Fruit fly (Drosophila melanogaster) whole organism, pupa: ENCODE results near the gene CG7341.

Experiments
- CG10348 ChIP-seq: fragments of 200-800 bp; sonication (Bioruptor generic); IDR thresholded peaks from 2 replicates; pipeline ENCODE4 v1.3.6; 2022; ENCODE audit warnings: missing biosample characterization, missing genetic modification characterization
- CG12605 ChIP-seq: fragments of 200-800 bp; sonication (Bioruptor generic); IDR thresholded peaks from 2 replicates; pipeline ENCODE4 v1.3.6; 2022; ENCODE audit warnings: missing biosample characterization, missing genetic modification characterization
- CG13204 ChIP-seq: fragments of 200-800 bp; sonication (Bioruptor generic); optimal IDR thresholded peaks from 2 replicates; lab custom pipeline; 2018; ENCODE audit warnings: missing biosample characterization, mild to moderate bottlenecking, missing genetic modification characterization, moderate library complexity
- CG14655 ChIP-seq: fragments of 200-800 bp; sonication (Bioruptor generic); optimal IDR thresholded peaks from 3 replicates; lab custom pipeline; 2017; ENCODE audit warnings: mild to moderate bottlenecking, missing biosample characterization, missing genetic modification reagents, missing genetic modification characterization
- CG15710 ChIP-seq: fragments of 200-800 bp; sonication (Bioruptor generic); optimal IDR thresholded peaks from 2 replicates; lab custom pipeline; 2018; ENCODE audit warnings: missing biosample characterization, mild to moderate bottlenecking, missing genetic modification characterization, moderate library complexity
- CG17806 ChIP-seq: fragments of 200-800 bp; sonication (Bioruptor generic); optimal IDR thresholded peaks from 2 replicates; lab custom pipeline; 2018; ENCODE audit warnings: missing biosample characterization, mild to moderate bottlenecking, missing genetic modification characterization, moderate library complexity
- CG32121 ChIP-seq: fragments of 200-800 bp; sonication (Bioruptor generic); IDR thresholded peaks from 2 replicates; pipeline ENCODE4 v1.3.6; 2022; ENCODE audit warnings: missing biosample characterization, missing genetic modification characterization
- CG34367 ChIP-seq: fragments of 200-800 bp; sonication (Bioruptor generic); optimal IDR thresholded peaks from 2 replicates; lab custom pipeline; 2018; ENCODE audit warnings: missing biosample characterization, mild to moderate bottlenecking, missing genetic modification characterization
- CG4496 ChIP-seq: fragments of 200-800 bp; sonication (Bioruptor generic); IDR thresholded peaks from 3 replicates; pipeline ENCODE4 v1.3.6; 2022; ENCODE audit warnings: missing biosample characterization, missing genetic modification characterization
- CG8159 ChIP-seq: fragments of 200-800 bp; sonication (Bioruptor generic); optimal IDR thresholded peaks from 3 replicates; lab custom pipeline; 2018; ENCODE audit warnings: missing biosample characterization, mild to moderate bottlenecking, missing genetic modification characterization, moderate library complexity
- CG8301 ChIP-seq: fragments of 200-800 bp; sonication (Bioruptor generic); optimal IDR thresholded peaks from 2 replicates; lab custom pipeline; 2018; ENCODE audit warnings: missing biosample characterization, mild to moderate bottlenecking, missing genetic modification characterization
- CG9948 ChIP-seq: fragments of 200-800 bp; sonication (Bioruptor generic); optimal IDR thresholded peaks from 2 replicates; lab custom pipeline; 2018; ENCODE audit warnings: missing biosample characterization, mild to moderate bottlenecking, missing genetic modification characterization, moderate library complexity
- D1 ChIP-seq: fragments of 200-800 bp; sonication (Bioruptor generic); optimal IDR thresholded peaks from 2 replicates; lab custom pipeline; 2018; ENCODE audit warnings: missing biosample characterization, mild to moderate bottlenecking, missing genetic modification characterization, moderate library complexity
- EcR ChIP-seq: fragments of 200-800 bp; sonication (Bioruptor generic); optimal IDR thresholded peaks from 3 replicates; lab custom pipeline; 2019; ENCODE audit warnings: missing biosample characterization, missing genetic modification characterization, mild to moderate bottlenecking, moderate library complexity, missing genetic modification reagents
- Ets98B ChIP-seq: fragments of 200-800 bp; sonication (Bioruptor generic); IDR thresholded peaks from 2 replicates; pipeline ENCODE4 v1.3.6; 2022; ENCODE audit warnings: missing biosample characterization, missing genetic modification characterization
- Pif1A ChIP-seq: fragments of 200-800 bp; sonication (Bioruptor generic); optimal IDR thresholded peaks from 3 replicates; lab custom pipeline; 2016; ENCODE audit warnings: missing biosample characterization, missing genetic modification characterization
- Pif1B ChIP-seq: fragments of 200-800 bp; sonication (Bioruptor generic); optimal IDR thresholded peaks from 3 replicates; lab custom pipeline; 2016; ENCODE audit warnings: missing biosample characterization, missing genetic modification characterization
- Snoo ChIP-seq: fragments of 200-800 bp; sonication (Bioruptor generic); optimal IDR thresholded peaks from 3 replicates; lab custom pipeline; 2017; ENCODE audit warnings: missing biosample characterization, mild to moderate bottlenecking, missing genetic modification characterization, inconsistent platforms
- fd96Ca ChIP-seq: fragments of 200-800 bp; sonication (Bioruptor generic); IDR thresholded peaks from 3 replicates; pipeline ENCODE4 v1.3.6; 2022; ENCODE audit warnings: missing biosample characterization, missing genetic modification characterization
- gl ChIP-seq: fragments of 200-800 bp; sonication (Bioruptor generic); optimal IDR thresholded peaks from 2 replicates; lab custom pipeline; 2018; ENCODE audit warnings: missing biosample characterization, mild to moderate bottlenecking, missing genetic modification characterization
- rn ChIP-seq: fragments of 200-800 bp; sonication (Bioruptor generic); IDR thresholded peaks from 2 replicates; pipeline ENCODE4 v1.3.6; 2022; ENCODE audit warnings: missing biosample characterization, missing genetic modification characterization

Gene CG7341

dm6 chr3L:18112669-18113068 is at the start of gene CG7341, which contains the start of gene CG32195:
Gene CG7341, plus strand, starts transcription at chr3L:18112959.
Gene CG32195, plus strand, starts transcription at chr3L:18112959.
- no peak for TF ChIP-seq Pif1A (GFP tag; lab: Kevin White, UChicago)
- no peak for TF ChIP-seq Pif1B (GFP tag; lab: Kevin White, UChicago)
- TF ChIP-seq CG9948 (tag; lab: Kevin White, UChicago) = no peak
- no peak for TF ChIP-seq Ets98B (GFP tag; lab: Robert Waterston, UW)
- no peak for TF ChIP-seq gl (tag; lab: Kevin White, UChicago)
- no peak for TF ChIP-seq CG8159 (tag; lab: Kevin White, UChicago)
- no peak for TF ChIP-seq CG12605 (GFP tag; lab: Robert Waterston, UW)
- no peak for TF ChIP-seq CG10348 (GFP tag; lab: Robert Waterston, UW)
- no peak for TF ChIP-seq CG13204 (GFP tag; lab: Kevin White, UChicago)
- TF ChIP-seq CG17806 (tag; lab: Kevin White, UChicago) = no peak
- no peak for TF ChIP-seq fd96Ca (GFP tag; lab: Robert Waterston, UW)
- TF ChIP-seq Snoo (tag; lab: Kevin White, UChicago) = no peak
- no peak for TF ChIP-seq CG34367 (tag; lab: Kevin White, UChicago)
- TF ChIP-seq rn = no peak
- TF ChIP-seq CG15710 (tag; lab: Kevin White, UChicago) = no peak
- no peak for TF ChIP-seq CG4496

- TF ChIP-seq CG13204 (GFP tag; lab: Kevin White, UChicago) (peak; percentile 76), CG8301 (peak; percentile 82), CG4496 (peak; percentile 85), CG12605 (GFP tag; lab: Robert Waterston, UW) (no peak; the same call in none of the 2 replicates), EcR (GFP tag; lab: Kevin White, UChicago) (peak; percentile 95), CG34367 (tag; lab: Kevin White, UChicago) (peak; percentile 78), fd96Ca (GFP tag; lab: Robert Waterston, UW) (peak; percentile 83), D1 (peak; percentile 81), Pif1A (GFP tag; lab: Kevin White, UChicago) (peak; percentile 85), Ets98B (GFP tag; lab: Robert Waterston, UW) (peak; percentile 76), gl (tag; lab: Kevin White, UChicago) (peak; percentile 84), CG17806 (tag; lab: Kevin White, UChicago) (peak; percentile 80), CG8159 (tag; lab: Kevin White, UChicago) (peak; percentile 84), Snoo (tag; lab: Kevin White, UChicago) (peak; percentile 55), rn (no peak), CG32121 (GFP tag; lab: Robert Waterston, UW) (peak; percentile 78), CG15710 (tag; lab: Kevin White, UChicago) (peak; percentile 83), CG14655 (GFP tag; lab: Kevin White, UChicago) (peak; percentile 90), CG10348 (GFP tag; lab: Robert Waterston, UW) (no peak), Pif1B (GFP tag; lab: Kevin White, UChicago) (peak; percentile 63), CG9948 (tag; lab: Kevin White, UChicago) (peak; percentile 71)
Measured at dm6 chr3L:18062959-18063510, 49.7 kb upstream of the CG7341 start.

dm6 chr3L:18064632-18065482 is 47.9 kb upstream of the CG7341 start, which contains the start of gene Eip75B:
Gene Eip75B, minus strand, starts transcription at chr3L:18064696.
- TF ChIP-seq Pif1A (GFP tag; lab: Kevin White, UChicago) = peak; percentile 17
- TF ChIP-seq rn = no peak
- peak; percentile 66 for TF ChIP-seq CG15710 (tag; lab: Kevin White, UChicago)
- no peak for TF ChIP-seq Ets98B (GFP tag; lab: Robert Waterston, UW)
- TF ChIP-seq gl (tag; lab: Kevin White, UChicago) = no peak
- TF ChIP-seq CG9948 (tag; lab: Kevin White, UChicago) = peak; percentile 76
- TF ChIP-seq EcR (GFP tag; lab: Kevin White, UChicago) = peak; percentile 98
- TF ChIP-seq CG8159 (tag; lab: Kevin White, UChicago) = peak; percentile 80
- peak; percentile 72; the same call in 1 of the 3 replicates for TF ChIP-seq CG4496
- TF ChIP-seq fd96Ca (GFP tag; lab: Robert Waterston, UW) = no peak
- TF ChIP-seq CG34367 (tag; lab: Kevin White, UChicago) = peak; percentile 47
- peak; percentile 81 for TF ChIP-seq CG14655 (GFP tag; lab: Kevin White, UChicago)
- peak; percentile 62 for TF ChIP-seq CG8301
- TF ChIP-seq CG17806 (tag; lab: Kevin White, UChicago) = peak; percentile 48
- TF ChIP-seq Snoo (tag; lab: Kevin White, UChicago) = no peak
- peak; percentile 51 for TF ChIP-seq CG32121 (GFP tag; lab: Robert Waterston, UW)
- no peak for TF ChIP-seq CG13204 (GFP tag; lab: Kevin White, UChicago)
- TF ChIP-seq Pif1B (GFP tag; lab: Kevin White, UChicago) = peak; percentile 18
- TF ChIP-seq CG10348 (GFP tag; lab: Robert Waterston, UW) = no peak
- TF ChIP-seq D1 = peak; percentile 78
- TF ChIP-seq CG12605 (GFP tag; lab: Robert Waterston, UW) = peak; percentile 56; the same call in 1 of the 2 replicates

dm6 chr3L:18070050-18070449 is 42.7 kb upstream of the CG7341 start, which contains the start of gene CG44006:
Gene CG44006, minus strand, starts transcription at chr3L:18070150.
- TF ChIP-seq CG12605 (GFP tag; lab: Robert Waterston, UW) (peak; percentile 16; the same call in 1 of the 2 replicates), Ets98B (GFP tag; lab: Robert Waterston, UW) (no peak), EcR (GFP tag; lab: Kevin White, UChicago) (peak; percentile 68), rn (no peak), Snoo (tag; lab: Kevin White, UChicago) (no peak), CG8301 (no peak), Pif1A (GFP tag; lab: Kevin White, UChicago) (no peak)
- TF ChIP-seq, all 21 proteins: peak for 2
